Worm (Caenorhabditis elegans) whole organism, L1 larva: Measurements from ENCODE around the gene F53E4.2.
"Not testable (repeated sequence)": the region's sequence is repeated elsewhere in the genome, so short reads cannot be mapped to it uniquely, and the experiment has no call there.

ENCODE experiments used
- Y116A8C.19 ChIP-seq: sonication (generic microtip); optimal IDR thresholded peaks from 2 replicates; lab custom pipeline; 2016; ENCODE audit warnings: missing compliant biosample characterization, missing genetic modification characterization, borderline replicate concordance
- aha-1 ChIP-seq: fragments of 150-350 bp; optimal IDR thresholded peaks from 2 replicates; lab custom pipeline; 2014; ENCODE audit warnings: missing biosample characterization, missing genetic modification characterization
- alr-1 ChIP-seq: fragments of 200-800 bp; sonication (Bioruptor generic); optimal IDR thresholded peaks from 2 replicates; lab custom pipeline; 2018; ENCODE audit warnings: borderline replicate concordance, mild to moderate bottlenecking, missing genetic modification characterization, missing compliant biosample characterization
- ceh-82 ChIP-seq, 3 experiments: fragments of 150-350 bp in 1 of 3; sonication (generic microtip) in 2 of 3; optimal IDR thresholded peaks; 2 replicates each; lab custom pipeline; 2014 to 2017; ENCODE audit warnings: missing biosample characterization in 3 of 3, missing genetic modification characterization in 3 of 3
- ceh-90 ChIP-seq: sonication (generic microtip); optimal IDR thresholded peaks from 2 replicates; lab custom pipeline; 2016; ENCODE audit warnings: missing genetic modification characterization, missing compliant biosample characterization
- ces-1 ChIP-seq: fragments of 150-350 bp; optimal IDR thresholded peaks from 2 replicates; lab custom pipeline; 2014; ENCODE audit warnings: missing biosample characterization, missing genetic modification reagents, missing genetic modification characterization
- efl-3 ChIP-seq: fragments of 200-800 bp; sonication (Bioruptor generic); optimal IDR thresholded peaks from 2 replicates; lab custom pipeline; 2018; ENCODE audit warnings: mild to moderate bottlenecking, missing genetic modification characterization, missing compliant biosample characterization
- egl-13 ChIP-seq: sonication (generic microtip); optimal IDR thresholded peaks from 2 replicates; lab custom pipeline; 2016; ENCODE audit warnings: missing genotype, missing genetic modification reagents, missing genetic modification characterization, missing compliant biosample characterization
- fkh-10 ChIP-seq: sonication (generic microtip); optimal IDR thresholded peaks from 2 replicates; lab custom pipeline; 2017; ENCODE audit warnings: missing biosample characterization, missing genetic modification reagents, missing genetic modification characterization
- grh-1 ChIP-seq: fragments of 200-800 bp; sonication (Bioruptor generic); IDR thresholded peaks from 2 replicates; pipeline ENCODE4 v1.3.6; 2022; ENCODE audit warnings: missing genetic modification reagents, missing genetic modification characterization, missing compliant biosample characterization
- hpl-2 ChIP-seq: fragments of 150-350 bp; optimal IDR thresholded peaks from 2 replicates; lab custom pipeline; 2014; ENCODE audit warnings: missing biosample characterization, missing genetic modification reagents, missing genetic modification characterization
- irx-1 ChIP-seq: sonication (generic microtip); optimal IDR thresholded peaks from 2 replicates; lab custom pipeline; 2016; ENCODE audit warnings: missing genetic modification characterization, missing compliant biosample characterization
- isw-1 ChIP-seq: fragments of 200-800 bp; sonication (Bioruptor generic); IDR thresholded peaks from 2 replicates; pipeline ENCODE4 v1.3.6; 2022; ENCODE audit warnings: missing genetic modification characterization, missing compliant biosample characterization
- jun-1 ChIP-seq: fragments of 150-350 bp; optimal IDR thresholded peaks from 2 replicates; lab custom pipeline; 2014; ENCODE audit warnings: missing biosample characterization, missing genetic modification reagents, missing genetic modification characterization
- lin-15B ChIP-seq: fragments of 150-350 bp; sonication (generic microtip); optimal IDR thresholded peaks from 3 replicates; lab custom pipeline; 2014; ENCODE audit warnings: missing biosample characterization, missing genetic modification characterization
- lir-3 ChIP-seq: sonication (generic microtip); optimal IDR thresholded peaks from 2 replicates; lab custom pipeline; 2016; ENCODE audit warnings: mild to moderate bottlenecking, missing genetic modification characterization, moderate library complexity, missing compliant biosample characterization; ENCODE audit not compliant: poor library complexity
- mdl-1 ChIP-seq, 2 experiments: fragments of 150-350 bp; optimal IDR thresholded peaks; 2 replicates each; lab custom pipeline; 2014 to 2017; ENCODE audit warnings: missing biosample characterization in 2 of 2, missing genetic modification characterization in 2 of 2, inconsistent platforms in 1 of 2
- nhr-12 ChIP-seq: sonication (generic microtip); optimal IDR thresholded peaks from 2 replicates; lab custom pipeline; 2017; ENCODE audit warnings: missing biosample characterization, missing genetic modification characterization
- nhr-20 ChIP-seq: sonication (generic microtip); optimal IDR thresholded peaks from 2 replicates; lab custom pipeline; 2016; ENCODE audit warnings: mild to moderate bottlenecking, missing genetic modification characterization, missing compliant biosample characterization
- nhr-28 ChIP-seq: fragments of 150-350 bp; optimal IDR thresholded peaks from 2 replicates; lab custom pipeline; 2014; ENCODE audit warnings: missing biosample characterization, missing genetic modification characterization
- nhr-47 ChIP-seq: sonication (generic microtip); optimal IDR thresholded peaks from 2 replicates; lab custom pipeline; 2016; ENCODE audit warnings: mild to moderate bottlenecking, missing genetic modification characterization, moderate library complexity, missing compliant biosample characterization
- nhr-84 ChIP-seq: sonication (generic microtip); optimal IDR thresholded peaks from 2 replicates; lab custom pipeline; 2017; ENCODE audit warnings: missing biosample characterization, missing genetic modification characterization
- nhr-90 ChIP-seq: sonication (generic microtip); optimal IDR thresholded peaks from 2 replicates; lab custom pipeline; 2016; ENCODE audit warnings: mild to moderate bottlenecking, missing genetic modification characterization, missing compliant biosample characterization; ENCODE audit not compliant: poor library complexity
- pax-3 ChIP-seq: fragments of 200-800 bp; sonication (Bioruptor generic); optimal IDR thresholded peaks from 2 replicates; lab custom pipeline; 2018; ENCODE audit warnings: mild to moderate bottlenecking, missing genetic modification characterization, moderate library complexity, missing compliant biosample characterization
- rnt-1 ChIP-seq: sonication (generic microtip); optimal IDR thresholded peaks from 2 replicates; lab custom pipeline; 2016; ENCODE audit warnings: mild to moderate bottlenecking, missing genetic modification characterization, moderate library complexity, missing compliant biosample characterization
- snpc-4 ChIP-seq: fragments of 150-350 bp; optimal IDR thresholded peaks from 2 replicates; lab custom pipeline; 2014; ENCODE audit warnings: missing biosample characterization, missing genetic modification characterization
- sox-4 ChIP-seq: sonication (generic microtip); optimal IDR thresholded peaks from 2 replicates; lab custom pipeline; 2016; ENCODE audit warnings: missing genetic modification characterization, missing compliant biosample characterization
- sptf-1 ChIP-seq: fragments of 150-350 bp; optimal IDR thresholded peaks from 2 replicates; lab custom pipeline; 2014; ENCODE audit warnings: missing biosample characterization, missing genetic modification characterization
- tbx-2 ChIP-seq: sonication (generic microtip); optimal IDR thresholded peaks from 2 replicates; lab custom pipeline; 2016; ENCODE audit warnings: missing genetic modification characterization, missing compliant biosample characterization
- unc-130 ChIP-seq: fragments of 150-350 bp; optimal IDR thresholded peaks from 2 replicates; lab custom pipeline; 2017; ENCODE audit warnings: missing biosample characterization, missing genetic modification characterization, inconsistent platforms
- unc-30 ChIP-seq: sonication (generic microtip); optimal IDR thresholded peaks from 2 replicates; lab custom pipeline; 2017; ENCODE audit warnings: missing biosample characterization, missing genetic modification characterization
- unc-62 ChIP-seq: fragments of 150-350 bp; optimal IDR thresholded peaks from 2 replicates; lab custom pipeline; 2014; ENCODE audit warnings: missing biosample characterization, missing genetic modification reagents, missing genetic modification characterization
- xbp-1 ChIP-seq: sonication (generic microtip); optimal IDR thresholded peaks from 2 replicates; lab custom pipeline; 2016; ENCODE audit warnings: missing genetic modification characterization, missing compliant biosample characterization
- zip-4 ChIP-seq: fragments of 200-800 bp; sonication (Bioruptor generic); optimal IDR thresholded peaks from 2 replicates; lab custom pipeline; 2018; ENCODE audit warnings: mild to moderate bottlenecking, missing genetic modification characterization, moderate library complexity, missing compliant biosample characterization
- ztf-4 ChIP-seq: fragments of 150-350 bp; optimal IDR thresholded peaks from 2 replicates; lab custom pipeline; 2014; ENCODE audit warnings: missing biosample characterization, missing genetic modification characterization

The F53E4.2 gene

DNA sequence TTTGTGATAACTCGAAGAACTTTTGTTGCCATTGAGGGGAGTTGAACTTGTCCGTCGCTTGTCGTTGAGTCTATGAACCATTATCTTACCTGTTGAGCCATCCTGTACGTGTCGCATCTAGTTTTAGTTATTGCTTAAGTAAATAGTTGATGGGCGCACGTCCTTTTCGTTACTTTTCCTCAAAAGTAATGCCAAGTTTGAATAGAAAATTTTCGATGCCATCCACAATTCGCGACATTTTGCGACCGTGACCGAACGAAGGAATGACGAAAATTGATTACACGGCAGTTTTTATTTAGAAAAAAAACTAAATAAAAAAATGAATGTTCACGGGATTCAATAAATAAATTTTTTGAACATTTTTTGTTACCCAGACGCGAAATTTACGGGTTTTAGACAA lies 14.0 kb downstream of the F53E4.2 start, which contains the start of gene F53E4.1:
F53E4.1 (minus strand) TSS at position 101 of the 400 bp plus-strand sequence.
- not testable (repeated sequence) for TF ChIP-seq efl-3 (GFP tag; lab: Kevin White, UChicago); unc-62 (GFP tag; lab: Kevin White, UChicago); nhr-20 (tag; lab: Kevin White, UChicago)
- TF ChIP-seq, all 84 proteins: peak for 0; not testable (repeated sequence) for 84

DNA sequence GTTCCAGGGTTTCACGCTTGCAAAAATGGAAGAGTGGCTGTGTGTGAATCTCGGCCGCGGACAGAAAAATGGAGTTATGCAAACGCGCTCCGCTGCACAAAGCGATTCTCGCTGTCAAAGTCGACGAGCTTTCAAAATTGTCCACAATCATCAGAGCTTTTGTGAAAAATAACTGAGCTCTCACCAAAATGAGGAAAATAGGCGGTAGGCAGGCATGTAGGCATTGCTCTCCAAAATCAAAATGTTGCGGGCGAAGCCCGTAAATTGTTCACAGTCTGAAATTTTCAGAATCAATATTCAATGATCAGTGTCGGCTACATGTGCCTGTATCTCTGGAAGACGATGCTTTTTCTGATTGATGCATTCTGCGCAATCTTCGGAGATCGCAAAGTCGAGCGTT lies 14.6 kb downstream of the F53E4.2 start, which contains the start of gene K06B4.4:
K06B4.4 (plus strand) TSS at position 301 of the 400 bp plus-strand sequence.
- TF ChIP-seq nhr-12 (tag; lab: Kevin White, UChicago) (no peak), fkh-10 (GFP tag; lab: Kevin White, UChicago) (no peak), alr-1 (tag; lab: Kevin White, UChicago) (no peak), lir-3 (tag; lab: Kevin White, UChicago) (no peak), unc-130 (tag; lab: Kevin White, UChicago) (no peak), hpl-2 (GFP tag; lab: Kevin White, UChicago) (no peak), nhr-28 (tag; lab: Kevin White, UChicago) (no peak), ztf-4 (tag; lab: Kevin White, UChicago) (no peak), nhr-90 (no peak)

DNA sequence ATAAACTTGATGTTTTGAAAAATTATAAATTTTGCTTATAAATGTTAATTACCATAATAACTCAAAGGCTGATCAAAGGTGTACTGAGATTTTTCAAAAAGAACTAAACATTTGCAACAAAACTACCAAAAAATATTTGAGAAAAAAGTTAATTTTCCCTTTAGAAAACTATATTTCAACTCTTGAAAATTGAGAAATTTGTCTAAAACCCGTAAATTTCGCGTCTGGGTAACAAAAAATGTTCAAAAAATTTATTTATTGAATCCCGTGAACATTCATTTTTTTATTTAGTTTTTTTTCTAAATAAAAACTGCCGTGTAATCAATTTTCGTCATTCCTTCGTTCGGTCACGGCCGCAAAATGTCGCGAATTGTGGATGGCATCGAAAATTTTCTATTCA lies 15.9 kb downstream of the F53E4.2 start, which contains the start of gene K06B4.15:
K06B4.15 (plus strand) TSS at position 301 of the 400 bp plus-strand sequence.
- TF ChIP-seq isw-1 (GFP tag; lab: Robert Waterston, UW); ceh-90 (tag; lab: Kevin White, UChicago); tbx-2 (tag; lab: Kevin White, UChicago): not testable (repeated sequence)

DNA sequence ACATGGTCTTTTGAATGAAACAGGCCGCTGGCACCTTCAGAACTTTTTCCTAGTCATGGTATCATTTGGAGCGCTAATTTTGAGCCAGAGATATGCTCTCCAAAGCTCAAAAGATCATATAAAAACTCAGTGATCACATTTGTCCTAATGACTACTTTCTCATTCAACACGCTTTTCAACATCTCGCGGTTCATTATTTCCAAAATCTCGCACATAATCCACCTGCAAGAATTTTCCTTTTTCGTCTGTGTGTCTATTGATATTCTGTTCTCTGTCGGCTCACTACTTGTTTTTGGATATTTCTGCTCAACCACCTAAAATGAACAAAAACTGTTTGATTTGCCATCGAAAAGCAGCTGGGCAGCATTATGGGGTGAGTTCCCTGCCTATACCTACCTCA lies 19.5 kb downstream of the F53E4.2 start, which contains the start of gene nhr-51:
nhr-51 (plus strand) TSS at position 301 of the 400 bp plus-strand sequence.
- TF ChIP-seq pax-3 (tag; lab: Kevin White, UChicago) (no peak), nhr-47 (tag; lab: Kevin White, UChicago) (no peak), unc-30 (no peak), aha-1 (tag; lab: Kevin White, UChicago) (no peak), ceh-82 (tag; optimal IDR thresholded peaks at IDR 0.05; lab: Kevin White, UChicago) (no peak), zip-4 (no peak), sox-4 (tag; lab: Kevin White, UChicago) (no peak), lin-15B (tag; lab: Kevin White, UChicago) (no peak), nhr-84 (tag; lab: Kevin White, UChicago) (no peak), sptf-1 (no peak), rnt-1 (tag; lab: Kevin White, UChicago) (no peak), hpl-2 (GFP tag; lab: Kevin White, UChicago) (no peak), snpc-4 (tag; lab: Kevin White, UChicago) (no peak), mdl-1 (tag; optimal IDR thresholded peaks at IDR 0.05; lab: Kevin White, UChicago) (no peak)

DNA sequence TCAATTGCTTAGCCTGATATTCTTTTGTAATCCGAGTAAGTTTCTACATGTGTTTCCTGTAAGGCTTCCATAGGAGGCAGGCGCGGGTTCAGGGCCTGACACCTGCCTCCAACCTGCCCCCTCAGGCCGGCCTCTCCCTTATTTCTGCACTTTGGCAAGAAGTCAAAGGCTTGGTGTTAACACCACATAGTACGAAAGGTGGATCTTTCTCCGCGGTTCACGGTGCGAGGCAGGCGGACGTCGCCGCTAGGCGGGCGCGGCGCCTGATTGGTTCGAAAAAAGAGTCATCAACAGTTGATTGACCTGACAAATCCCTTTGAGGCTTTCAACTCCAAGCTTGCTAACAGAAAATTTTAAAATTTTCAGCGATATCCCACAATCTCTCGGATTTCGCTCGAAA lies 20.7 kb downstream of the F53E4.2 start:
- no peak for TF ChIP-seq xbp-1 (tag; lab: Kevin White, UChicago)
- no peak for TF ChIP-seq nhr-90
- no peak for TF ChIP-seq grh-1
- TF ChIP-seq jun-1 (tag; lab: Kevin White, UChicago) = no peak
- TF ChIP-seq efl-3 (GFP tag; lab: Kevin White, UChicago) = no peak
- TF ChIP-seq Y116A8C.19 = no peak

DNA sequence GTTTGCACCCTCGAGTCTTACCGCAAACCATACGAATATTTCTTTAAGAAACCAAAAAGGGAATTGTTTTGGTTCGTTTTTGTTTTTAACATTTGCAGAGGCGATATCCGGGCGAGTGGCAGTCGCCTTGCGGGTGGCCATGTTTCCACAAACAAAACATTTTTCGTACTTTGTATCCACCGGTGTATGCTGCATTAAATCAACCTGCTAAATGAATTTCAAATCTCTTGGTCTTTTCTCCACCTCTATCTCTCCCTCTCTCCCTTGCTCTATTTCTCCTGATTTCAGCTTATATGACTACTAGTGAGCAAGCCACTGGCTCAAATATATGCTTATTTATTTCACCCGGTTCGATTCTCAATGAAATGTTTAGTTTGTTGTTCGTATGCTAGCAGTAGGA lies 23.0 kb downstream of the F53E4.2 start, which contains the start of gene nhr-52:
nhr-52 (plus strand) TSS at position 301 of the 400 bp plus-strand sequence.
- TF ChIP-seq irx-1 (tag; lab: Kevin White, UChicago) = no peak
- no peak for TF ChIP-seq nhr-84 (tag; lab: Kevin White, UChicago)
- TF ChIP-seq ces-1 (GFP tag; lab: Kevin White, UChicago) = no peak
- no peak for TF ChIP-seq mdl-1 (tag; optimal IDR thresholded peaks at IDR 0.05; lab: Kevin White, UChicago)
- no peak for TF ChIP-seq egl-13
